Worm (Caenorhabditis elegans) whole organism, L2 larva: Measurements from ENCODE around the gene fln-2.

Experiments
- C34F6.9 ChIP-seq: fragments of 150-350 bp; optimal IDR thresholded peaks from 2 replicates; lab custom pipeline; 2014; ENCODE audit warnings: missing biosample characterization, missing genetic modification characterization
- F13H6.1 ChIP-seq: sonication (generic microtip); optimal IDR thresholded peaks from 2 replicates; lab custom pipeline; 2016; ENCODE audit warnings: missing genetic modification characterization, missing compliant biosample characterization
- R02D3.7 ChIP-seq: fragments of 150-350 bp; optimal IDR thresholded peaks from 2 replicates; lab custom pipeline; 2014; ENCODE audit warnings: missing biosample characterization, missing genetic modification characterization
- Y55F3AM.14 ChIP-seq: fragments of 200-800 bp; sonication (Bioruptor generic); optimal IDR thresholded peaks from 2 replicates; lab custom pipeline; 2018; ENCODE audit warnings: mild to moderate bottlenecking, missing genetic modification characterization, missing compliant biosample characterization
- ZK546.5 ChIP-seq: sonication (generic microtip); optimal IDR thresholded peaks from 2 replicates; lab custom pipeline; 2017; ENCODE audit warnings: missing biosample characterization, missing genetic modification characterization
- alr-1 ChIP-seq: fragments of 150-350 bp; optimal IDR thresholded peaks from 2 replicates; lab custom pipeline; 2014; ENCODE audit warnings: missing biosample characterization, missing genetic modification characterization
- aly-2 ChIP-seq: fragments of 150-350 bp; optimal IDR thresholded peaks from 2 replicates; lab custom pipeline; 2014; ENCODE audit warnings: missing biosample characterization, missing genetic modification characterization
- ama-1 ChIP-seq: fragments of 150-350 bp; optimal IDR thresholded peaks from 2 replicates; lab custom pipeline; 2018; ENCODE audit warnings: inconsistent platforms
- blmp-1 ChIP-seq: sonication (generic microtip); optimal IDR thresholded peaks from 2 replicates; lab custom pipeline; 2017; ENCODE audit warnings: missing genetic modification characterization, mild to moderate bottlenecking, missing compliant biosample characterization, antibody characterized with exemption, moderate library complexity; ENCODE audit not compliant: insufficient read depth
- ceh-16 ChIP-seq: fragments of 150-350 bp; optimal IDR thresholded peaks from 2 replicates; lab custom pipeline; 2014; ENCODE audit warnings: missing biosample characterization, missing genetic modification characterization
- ceh-82 ChIP-seq: fragments of 150-350 bp; optimal IDR thresholded peaks from 2 replicates; lab custom pipeline; 2014; ENCODE audit warnings: missing biosample characterization, missing genetic modification characterization
- crh-2 ChIP-seq: sonication (generic microtip); optimal IDR thresholded peaks from 2 replicates; lab custom pipeline; 2017; ENCODE audit warnings: missing biosample characterization, missing genetic modification characterization
- dmd-4 ChIP-seq: sonication (generic microtip); optimal IDR thresholded peaks from 2 replicates; lab custom pipeline; 2017; ENCODE audit warnings: missing biosample characterization, missing genetic modification characterization
- egl-27 ChIP-seq: sonication (generic microtip); optimal IDR thresholded peaks from 3 replicates; lab custom pipeline; 2017; ENCODE audit warnings: missing biosample characterization, missing genetic modification reagents, missing genetic modification characterization
- elt-1 ChIP-seq: fragments of 150-350 bp; optimal IDR thresholded peaks from 2 replicates; lab custom pipeline; 2014; ENCODE audit warnings: missing biosample characterization, missing genetic modification characterization
- elt-3 ChIP-seq: sonication (generic microtip); optimal IDR thresholded peaks from 2 replicates; lab custom pipeline; 2017; ENCODE audit warnings: missing biosample characterization, missing genetic modification characterization
- fos-1 ChIP-seq: fragments of 150-350 bp; optimal IDR thresholded peaks from 2 replicates; lab custom pipeline; 2014; ENCODE audit warnings: missing biosample characterization, missing genetic modification characterization
- gmeb-1 ChIP-seq: fragments of 150-350 bp; optimal IDR thresholded peaks from 2 replicates; lab custom pipeline; 2014; ENCODE audit warnings: missing biosample characterization, missing genetic modification characterization
- lin-11 ChIP-seq: fragments of 150-350 bp; sonication (generic microtip); optimal IDR thresholded peaks from 2 replicates; lab custom pipeline; 2014; ENCODE audit warnings: missing biosample characterization, missing genetic modification characterization, inconsistent platforms, mixed read lengths
- lin-13 ChIP-seq: fragments of 150-350 bp; optimal IDR thresholded peaks from 2 replicates; lab custom pipeline; 2014; ENCODE audit warnings: missing biosample characterization, missing genetic modification reagents, missing genetic modification characterization
- lin-39 ChIP-seq: fragments of 150-350 bp; optimal IDR thresholded peaks from 2 replicates; lab custom pipeline; 2014; ENCODE audit warnings: missing biosample characterization, missing genetic modification reagents, missing genetic modification characterization
- lsy-2 ChIP-seq, 2 experiments: fragments of 150-350 bp in 1 of 2; sonication (generic microtip) in 1 of 2; optimal IDR thresholded peaks; 2 replicates each; lab custom pipeline; 2014 to 2017; ENCODE audit warnings: missing biosample characterization in 2 of 2, missing genetic modification characterization in 2 of 2
- mab-5 ChIP-seq: fragments of 150-350 bp; optimal IDR thresholded peaks from 2 replicates; lab custom pipeline; 2014; ENCODE audit warnings: missing biosample characterization, missing genetic modification characterization
- mbf-1 ChIP-seq: sonication (generic microtip); optimal IDR thresholded peaks from 2 replicates; lab custom pipeline; 2017; ENCODE audit warnings: missing biosample characterization, missing genetic modification characterization
- mdl-1 ChIP-seq, 2 experiments: fragments of 150-350 bp in 1 of 2; sonication (generic microtip) in 1 of 2; optimal IDR thresholded peaks; 2 replicates each; lab custom pipeline; 2017; ENCODE audit warnings: missing biosample characterization in 2 of 2, missing genetic modification characterization in 2 of 2
- nhr-10 ChIP-seq: sonication (generic microtip); optimal IDR thresholded peaks from 2 replicates; lab custom pipeline; 2017; ENCODE audit warnings: missing biosample characterization, missing genetic modification characterization
- nhr-11 ChIP-seq: fragments of 150-350 bp; optimal IDR thresholded peaks from 2 replicates; lab custom pipeline; 2014; ENCODE audit warnings: missing biosample characterization, missing genetic modification characterization
- nhr-12 ChIP-seq: fragments of 150-350 bp; optimal IDR thresholded peaks from 2 replicates; lab custom pipeline; 2014; ENCODE audit warnings: missing biosample characterization, missing genetic modification characterization
- nhr-129 ChIP-seq: fragments of 150-350 bp; optimal IDR thresholded peaks from 2 replicates; lab custom pipeline; 2014; ENCODE audit warnings: missing biosample characterization, missing genetic modification characterization
- nhr-21 ChIP-seq: fragments of 150-350 bp; optimal IDR thresholded peaks from 2 replicates; lab custom pipeline; 2014; ENCODE audit warnings: missing biosample characterization, missing genetic modification characterization
- nhr-23 ChIP-seq: fragments of 150-350 bp; optimal IDR thresholded peaks from 2 replicates; lab custom pipeline; 2014; ENCODE audit warnings: missing biosample characterization, missing genetic modification reagents, missing genetic modification characterization
- nhr-237 ChIP-seq: fragments of 150-350 bp; optimal IDR thresholded peaks from 2 replicates; lab custom pipeline; 2014; ENCODE audit warnings: missing biosample characterization, missing genetic modification characterization
- nhr-25 ChIP-seq: fragments of 150-350 bp; sonication (generic microtip); optimal IDR thresholded peaks from 3 replicates; lab custom pipeline; 2014; ENCODE audit warnings: missing biosample characterization, missing genetic modification characterization
- nhr-6 ChIP-seq: fragments of 150-350 bp; optimal IDR thresholded peaks from 2 replicates; lab custom pipeline; 2014; ENCODE audit warnings: missing biosample characterization, missing genetic modification characterization
- nhr-77 ChIP-seq: fragments of 150-350 bp; optimal IDR thresholded peaks from 2 replicates; lab custom pipeline; 2014; ENCODE audit warnings: missing biosample characterization, missing genetic modification characterization
- peb-1 ChIP-seq: fragments of 150-350 bp; optimal IDR thresholded peaks from 2 replicates; lab custom pipeline; 2014; ENCODE audit warnings: missing biosample characterization, missing genetic modification characterization
- sem-4 ChIP-seq: fragments of 150-350 bp; optimal IDR thresholded peaks from 2 replicates; lab custom pipeline; 2014; ENCODE audit warnings: missing biosample characterization, missing genetic modification reagents, missing genetic modification characterization
- skn-1 ChIP-seq: sonication (generic microtip); optimal IDR thresholded peaks from 2 replicates; lab custom pipeline; 2017; ENCODE audit warnings: missing biosample characterization, missing genetic modification characterization
- sma-3 ChIP-seq: sonication (generic microtip); optimal IDR thresholded peaks from 2 replicates; lab custom pipeline; 2016; ENCODE audit warnings: missing genetic modification reagents, missing genetic modification characterization, missing compliant biosample characterization
- sma-9 ChIP-seq, 2 experiments: fragments of 150-350 bp in 1 of 2; sonication (generic microtip) in 1 of 2; optimal IDR thresholded peaks; 2 replicates each; lab custom pipeline; 2014 to 2016; ENCODE audit warnings: missing genetic modification characterization in 2 of 2, mild to moderate bottlenecking in 1 of 2, missing biosample characterization in 1 of 2, missing compliant biosample characterization in 1 of 2, missing genetic modification reagents in 1 of 2, moderate library complexity in 1 of 2
- snpc-4 ChIP-seq: fragments of 150-350 bp; optimal IDR thresholded peaks from 2 replicates; lab custom pipeline; 2014; ENCODE audit warnings: missing biosample characterization, missing genetic modification characterization
- unc-39 ChIP-seq: fragments of 150-350 bp; optimal IDR thresholded peaks from 2 replicates; lab custom pipeline; 2014; ENCODE audit warnings: missing biosample characterization, missing genetic modification characterization
- unc-55 ChIP-seq: fragments of 150-350 bp; sonication (generic microtip); optimal IDR thresholded peaks from 3 replicates; lab custom pipeline; 2014; ENCODE audit warnings: missing biosample characterization, missing genetic modification reagents, missing genetic modification characterization
- unc-62 ChIP-seq: fragments of 150-350 bp; optimal IDR thresholded peaks from 2 replicates; lab custom pipeline; 2014; ENCODE audit warnings: missing biosample characterization, missing genetic modification reagents, missing genetic modification characterization
- zag-1 ChIP-seq: fragments of 150-350 bp; optimal IDR thresholded peaks from 2 replicates; lab custom pipeline; 2014; ENCODE audit warnings: missing biosample characterization, missing genetic modification characterization
- ztf-1 ChIP-seq: fragments of 200-800 bp; sonication (Bioruptor generic); conservative IDR thresholded peaks from 2 replicates; pipeline ENCODE4 v1.3.6; 2022; ENCODE audit warnings: missing genetic modification characterization, missing compliant biosample characterization
- ztf-11 ChIP-seq: sonication (generic microtip); optimal IDR thresholded peaks from 2 replicates; lab custom pipeline; 2017; ENCODE audit warnings: missing biosample characterization, missing genetic modification characterization
- ztf-4 ChIP-seq: fragments of 150-350 bp; optimal IDR thresholded peaks from 2 replicates; lab custom pipeline; 2014; ENCODE audit warnings: missing biosample characterization, missing genetic modification characterization

fln-2 gene

ce11 chrX:9465722-9466132, 68.2 kb downstream of the fln-2 start (continued):
- peak; percentile 63 for TF ChIP-seq lin-11
- peak; percentile 86 for TF ChIP-seq elt-3 (tag; lab: Kevin White, UChicago)
- peak; percentile 96 for TF ChIP-seq ceh-82 (tag; lab: Kevin White, UChicago)
- TF ChIP-seq sem-4 = peak; percentile 98
- peak; percentile 99 for TF ChIP-seq lin-39
- TF ChIP-seq crh-2 (tag; lab: Kevin White, UChicago) = peak; percentile 100
- peak; percentile 100 for TF ChIP-seq nhr-21 (tag; lab: Kevin White, UChicago)
- peak; percentile 90 for TF ChIP-seq snpc-4
- peak; percentile 99 for TF ChIP-seq zag-1 (tag; lab: Kevin White, UChicago)
- TF ChIP-seq ztf-4 (tag; lab: Kevin White, UChicago) = peak; percentile 98
- peak; percentile 79 for TF ChIP-seq mbf-1 (tag; lab: Kevin White, UChicago)
- TF ChIP-seq egl-27 (tag; lab: Kevin White, UChicago) = peak; percentile 99
- peak; percentile 100 for TF ChIP-seq unc-55 (GFP tag; lab: Kevin White, UChicago)
- TF ChIP-seq gmeb-1 (tag; lab: Kevin White, UChicago) = peak; percentile 95
- TF ChIP-seq ceh-16 = peak; percentile 95
- peak; percentile 99 for TF ChIP-seq nhr-6 (tag; lab: Kevin White, UChicago)
- peak; percentile 82 for TF ChIP-seq R02D3.7 (tag; lab: Kevin White, UChicago)
- TF ChIP-seq Y55F3AM.14 (GFP tag; lab: Kevin White, UChicago) = peak; percentile 96
- TF ChIP-seq sma-9 (GFP tag; optimal IDR thresholded peaks at IDR 0.05; lab: Kevin White, UChicago) = peak; percentile 99
- no peak for TF ChIP-seq sma-9 (tag; optimal IDR thresholded peaks at IDR 0.05; lab: Kevin White, UChicago)
- peak; percentile 99 for TF ChIP-seq lin-13 (GFP tag; lab: Kevin White, UChicago)
- TF ChIP-seq alr-1 = peak; percentile 39
- TF ChIP-seq mdl-1 (tag; optimal IDR thresholded peaks at IDR 0.05; lab: Kevin White, UChicago) = peak; percentile 88 to 95
- peak; percentile 100 for TF ChIP-seq nhr-237 (tag; lab: Kevin White, UChicago)
- peak; percentile 82 for TF ChIP-seq nhr-12
- peak; percentile 86 for TF ChIP-seq ztf-11
- TF ChIP-seq fos-1 = peak; percentile 100

- TF ChIP-seq nhr-11 (tag; lab: Kevin White, UChicago) = no peak
- TF ChIP-seq ztf-1 (GFP tag; lab: Robert Waterston, UW) = no peak
- no peak for TF ChIP-seq unc-62 (GFP tag; lab: Kevin White, UChicago)
- no peak for TF ChIP-seq lin-11
- peak; percentile 82 for TF ChIP-seq unc-55 (GFP tag; lab: Kevin White, UChicago)
- peak; percentile 67 for TF ChIP-seq zag-1 (tag; lab: Kevin White, UChicago)
- peak; percentile 58 for TF ChIP-seq egl-27 (tag; lab: Kevin White, UChicago)
- peak; percentile 57 for TF ChIP-seq nhr-77 (tag; lab: Kevin White, UChicago)
- no peak for TF ChIP-seq nhr-12
- no peak for TF ChIP-seq elt-3 (tag; lab: Kevin White, UChicago)
- no peak for TF ChIP-seq ztf-11
- TF ChIP-seq lin-13 (GFP tag; lab: Kevin White, UChicago) = peak; percentile 68
- TF ChIP-seq ZK546.5 = no peak
- peak; percentile 19 for TF ChIP-seq nhr-6 (tag; lab: Kevin White, UChicago)
- no peak for TF ChIP-seq alr-1
- TF ChIP-seq fos-1 = peak; percentile 69
- TF ChIP-seq ztf-4 (tag; lab: Kevin White, UChicago) = no peak
- no peak for TF ChIP-seq aly-2 (tag; lab: Kevin White, UChicago)
- TF ChIP-seq nhr-23 (tag; lab: Kevin White, UChicago) = no peak
- TF ChIP-seq dmd-4 (tag; lab: Kevin White, UChicago) = no peak
- peak; percentile 75 for TF ChIP-seq sem-4
- TF ChIP-seq ceh-16 = no peak
- TF ChIP-seq lsy-2 (tag; optimal IDR thresholded peaks at IDR 0.05; lab: Kevin White, UChicago) = peak; percentile 61 to 73
- peak; percentile 45 for TF ChIP-seq gmeb-1 (tag; lab: Kevin White, UChicago)
- TF ChIP-seq sma-9 (GFP tag; optimal IDR thresholded peaks at IDR 0.05; lab: Kevin White, UChicago) = peak; percentile 74
- TF ChIP-seq sma-9 (tag; optimal IDR thresholded peaks at IDR 0.05; lab: Kevin White, UChicago) = no peak
- no peak for TF ChIP-seq ceh-82 (tag; lab: Kevin White, UChicago)
- TF ChIP-seq nhr-237 (tag; lab: Kevin White, UChicago) = no peak
- TF ChIP-seq nhr-25 (tag; lab: Kevin White, UChicago) = no peak
- peak; percentile 76 for TF ChIP-seq crh-2 (tag; lab: Kevin White, UChicago)
- peak; percentile 54 for TF ChIP-seq F13H6.1 (tag; lab: Kevin White, UChicago)
- TF ChIP-seq C34F6.9 (tag; lab: Kevin White, UChicago) = peak; percentile 54
- TF ChIP-seq Y55F3AM.14 (GFP tag; lab: Kevin White, UChicago) = peak; percentile 47
- TF ChIP-seq R02D3.7 (tag; lab: Kevin White, UChicago) = no peak
- TF ChIP-seq mdl-1 (tag; optimal IDR thresholded peaks at IDR 0.05; lab: Kevin White, UChicago) = peak in 1 of 2 experiments; percentile 7
- peak; percentile 29 for TF ChIP-seq skn-1
- peak; percentile 83 for TF ChIP-seq nhr-21 (tag; lab: Kevin White, UChicago)
- no peak for TF ChIP-seq lin-39
- peak; percentile 48 for TF ChIP-seq mab-5 (tag; lab: Kevin White, UChicago)
- no peak for TF ChIP-seq ama-1 (lab: Kevin White, UChicago)
- no peak for TF ChIP-seq unc-39 (tag; lab: Kevin White, UChicago)
- peak; percentile 69 for TF ChIP-seq sma-3 (GFP tag; lab: Kevin White, UChicago)
- no peak for TF ChIP-seq snpc-4
- TF ChIP-seq peb-1 (tag; lab: Kevin White, UChicago) = no peak
- no peak for TF ChIP-seq elt-1
- peak; percentile 31 for TF ChIP-seq blmp-1 (tag; lab: Kevin White, UChicago)
- TF ChIP-seq nhr-129 (tag; lab: Kevin White, UChicago) = peak; percentile 85
- no peak for TF ChIP-seq nhr-10 (tag; lab: Kevin White, UChicago)
- TF ChIP-seq mbf-1 (tag; lab: Kevin White, UChicago) = no peak
Observed at ce11 chrX:9467573-9467972, 70.1 kb downstream of the fln-2 start.
